Fruit fly (Drosophila melanogaster): ENCODE results near the gene tal-1A.

tal-1A gene

DNA sequence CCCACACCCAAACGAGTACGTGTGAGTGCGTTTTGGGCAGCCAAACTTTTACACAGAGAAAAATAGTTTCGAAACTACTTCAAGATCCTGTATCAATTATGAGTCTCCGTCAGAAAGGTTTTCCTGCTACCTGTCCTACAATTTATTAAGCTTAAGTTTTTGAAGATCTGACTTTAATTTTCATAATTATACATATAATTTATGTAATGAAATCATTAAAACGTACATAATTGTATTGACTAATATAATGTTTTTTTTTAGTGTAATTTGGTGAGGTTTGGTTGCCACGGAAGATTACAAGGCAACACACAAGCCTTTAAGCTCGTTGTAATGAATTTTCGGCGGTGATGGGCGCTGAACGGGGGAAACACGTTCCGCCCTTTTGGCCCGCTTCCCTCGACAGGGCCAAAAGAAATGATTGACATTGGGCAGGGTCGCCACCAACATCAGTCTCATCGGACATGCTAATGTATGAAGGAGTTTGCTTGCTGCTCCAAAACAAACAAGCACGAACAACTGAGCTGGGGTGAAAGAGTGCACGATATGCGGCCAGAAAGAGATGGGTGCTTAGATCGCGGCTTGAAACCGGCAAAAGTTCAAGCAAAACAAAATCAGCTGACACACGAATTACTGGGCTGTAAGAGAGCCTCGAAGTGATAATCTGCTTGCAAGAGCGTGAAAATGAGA lies 18.8 kb upstream of the tal-1A start (continued):
- TF ChIP-seq Med (GFP tag), result peak; percentile 80
- peak; percentile 33; the same call in 2 of the 3 replicates for TF ChIP-seq CG14050 (GFP tag; IDR thresholded peaks at IDR 0.05)
- peak; percentile 33; the same call in 1 of the 2 replicates for TF ChIP-seq Rx (GFP tag; IDR thresholded peaks at IDR 0.05)
- TF ChIP-seq unpg (GFP tag; optimal IDR thresholded peaks at IDR 0.05), result peak; percentile 83
- TF ChIP-seq jing (GFP tag; optimal IDR thresholded peaks at IDR 0.05), result peak; percentile 72
- peak; percentile 77 for TF ChIP-seq Ptx1 (GFP tag; IDR thresholded peaks at IDR 0.05)
- peak; percentile 88 for TF ChIP-seq Sox102F (GFP tag; optimal IDR thresholded peaks at IDR 0.05)
- TF ChIP-seq CG10431 (GFP tag; optimal IDR thresholded peaks at IDR 0.05), result peak; percentile 64
- 0 out of 2 replicates have a peak, but pooled peaks have one; percentile 27 for TF ChIP-seq E2f2 (GFP tag; IDR thresholded peaks at IDR 0.05)
- TF ChIP-seq CG34422 (GFP tag; IDR thresholded peaks at IDR 0.05), result peak; percentile 42; the same call in 2 of the 3 replicates
- TF ChIP-seq tap (tag; optimal IDR thresholded peaks at IDR 0.05), result peak; percentile 39
- no peak for TF ChIP-seq Poxn (GFP tag; IDR thresholded peaks at IDR 0.05)
- peak; percentile 46 for TF ChIP-seq nau (GFP tag; optimal IDR thresholded peaks at IDR 0.05)
- TF ChIP-seq Gug (GFP tag; IDR thresholded peaks at IDR 0.05), result peak; percentile 42; the same call in 3 of the 4 replicates
- TF ChIP-seq CG14710 (tag; optimal IDR thresholded peaks at IDR 0.05), result peak; percentile 73
- peak; percentile 53 for TF ChIP-seq CG1233 (GFP tag; optimal IDR thresholded peaks at IDR 0.05)
- TF ChIP-seq CG1602 (GFP tag; optimal IDR thresholded peaks at IDR 0.05), result peak; percentile 72
- TF ChIP-seq Hr3 (GFP tag; optimal IDR thresholded peaks at IDR 0.05), result peak; percentile 63
- peak; percentile 73 for TF ChIP-seq CG2875 (GFP tag; optimal IDR thresholded peaks at IDR 0.05)
- TF ChIP-seq lbe (GFP tag; optimal IDR thresholded peaks at IDR 0.05), result no peak
- peak; percentile 32 for TF ChIP-seq org-1 (GFP tag; optimal IDR thresholded peaks at IDR 0.05)
- peak; percentile 62 for TF ChIP-seq tgo (GFP tag; IDR thresholded peaks at IDR 0.05)
- TF ChIP-seq CG13424 (tag; optimal IDR thresholded peaks at IDR 0.05), result peak; percentile 78
- TF ChIP-seq CG8388 (GFP tag; optimal IDR thresholded peaks at IDR 0.05), result peak; percentile 86
- no peak for TF ChIP-seq trh (GFP tag; optimal IDR thresholded peaks at IDR 0.05)
- no peak for TF ChIP-seq CG10543 (GFP tag; optimal IDR thresholded peaks at IDR 0.05)
- peak; percentile 81 for TF ChIP-seq PHDP (tag; optimal IDR thresholded peaks at IDR 0.05)
- peak; percentile 71 for TF ChIP-seq CG7839 (tag; optimal IDR thresholded peaks at IDR 0.05)
- TF ChIP-seq Doc3 (GFP tag; IDR thresholded peaks at IDR 0.05; ENCODE audit: partially characterized antibody), result no peak
- TF ChIP-seq nerfin-2 (GFP tag; IDR thresholded peaks at IDR 0.05; ENCODE audit: partially characterized antibody), result no peak
- peak; percentile 66 for TF ChIP-seq trem (tag; optimal IDR thresholded peaks at IDR 0.05)
- TF ChIP-seq CG2712 (tag; optimal IDR thresholded peaks at IDR 0.05), result peak; percentile 85
- peak; percentile 62 for TF ChIP-seq dysf (GFP tag; IDR thresholded peaks at IDR 0.05)
- no peak for TF ChIP-seq bowl (GFP tag; IDR thresholded peaks at IDR 0.05)
- peak; percentile 35 for TF ChIP-seq twi (tag; optimal IDR thresholded peaks at IDR 0.05)
- peak; percentile 28; the same call in 2 of the 3 replicates for TF ChIP-seq B-H1 (GFP tag; IDR thresholded peaks at IDR 0.05)
- TF ChIP-seq Dip3 (GFP tag; optimal IDR thresholded peaks at IDR 0.05), result no peak
- peak; percentile 36 for TF ChIP-seq Hsf (GFP tag; optimal IDR thresholded peaks at IDR 0.05)
- peak; percentile 23; the same call in 1 of the 2 replicates for TF ChIP-seq gt (GFP tag; IDR thresholded peaks at IDR 0.05)
- peak; percentile 30 for TF ChIP-seq CG5245 (GFP tag; optimal IDR thresholded peaks at IDR 0.05)
- peak; percentile 51; the same call in 1 of the 2 replicates for TF ChIP-seq CG10959 (GFP tag; IDR thresholded peaks at IDR 0.05)
- TF ChIP-seq pnt (GFP tag; optimal IDR thresholded peaks at IDR 0.05), result peak; percentile 14
- peak; percentile 79 for TF ChIP-seq dmrt11E (tag; optimal IDR thresholded peaks at IDR 0.05)
- TF ChIP-seq CG11456 (GFP tag; IDR thresholded peaks at IDR 0.05), result 0 out of 3 replicates have a peak, but pooled peaks have one; percentile 62
- peak; percentile 72 for TF ChIP-seq lmd (GFP tag; IDR thresholded peaks at IDR 0.05)
- peak; percentile 74 for TF ChIP-seq Spps (tag; optimal IDR thresholded peaks at IDR 0.05)
- TF ChIP-seq Bdp1 (GFP tag; optimal IDR thresholded peaks at IDR 0.05), result no peak
- TF ChIP-seq chif (GFP tag; optimal IDR thresholded peaks at IDR 0.05), result peak in 1 of 2 experiments; percentile 5
- peak; percentile 44; the same call in 1 of the 2 replicates for TF ChIP-seq CG10366 (GFP tag; IDR thresholded peaks at IDR 0.05)

All from whole organism, embryonic.